Worm (Caenorhabditis elegans): ENCODE results near the gene ttr-31.

- TF ChIP-seq ama-1 (optimal IDR thresholded peaks at IDR 0.05) (no peak), unc-62 (GFP tag; optimal IDR thresholded peaks at IDR 0.05) (no peak), skn-1 (tag; optimal IDR thresholded peaks at IDR 0.05) (no peak), Y55F3AM.14 (GFP tag; optimal IDR thresholded peaks at IDR 0.05) (no peak), nhr-11 (tag; optimal IDR thresholded peaks at IDR 0.05) (no peak), egl-27 (tag; optimal IDR thresholded peaks at IDR 0.05) (no peak), R02D3.7 (tag; optimal IDR thresholded peaks at IDR 0.05) (no peak), nhr-21 (tag; optimal IDR thresholded peaks at IDR 0.05) (no peak), sma-9 (GFP tag; optimal IDR thresholded peaks at IDR 0.05) (no peak), sma-9 (tag; optimal IDR thresholded peaks at IDR 0.05) (no peak), snpc-4 (tag; optimal IDR thresholded peaks at IDR 0.05) (no peak), elt-1 (tag; optimal IDR thresholded peaks at IDR 0.05) (no peak), ceh-82 (tag; optimal IDR thresholded peaks at IDR 0.05) (no peak), nhr-10 (tag; optimal IDR thresholded peaks at IDR 0.05) (no peak), nhr-6 (tag; optimal IDR thresholded peaks at IDR 0.05) (no peak)
These were observed at the start of gene ttr-31 for ce11 chrX:11008954-11009353.
